Worm (Caenorhabditis elegans): Measurements from ENCODE around the gene F29G6.1.

Gene F29G6.1

DNA sequence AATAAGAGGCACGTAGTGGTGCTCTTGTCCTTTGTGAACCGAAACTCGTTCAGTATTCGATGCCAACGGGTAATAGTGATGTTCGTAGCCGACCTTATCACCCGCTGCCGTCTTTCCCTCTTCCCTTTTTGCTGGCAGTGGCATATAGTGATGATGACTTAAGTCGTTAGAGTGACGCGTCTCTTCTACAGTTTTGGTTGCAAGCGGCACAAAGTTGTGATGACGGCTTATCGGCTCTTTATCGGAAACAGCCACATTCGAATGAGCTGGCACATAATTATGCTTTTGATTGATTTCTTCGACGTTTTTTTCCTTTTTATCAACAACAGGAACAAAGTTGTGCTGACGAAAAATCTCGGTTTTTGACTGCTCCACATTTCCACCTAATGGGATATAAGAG is 13.3 kb downstream of the F29G6.1 start:
- TF ChIP-seq hmbx-1 (tag; optimal IDR thresholded peaks at IDR 0.05) (no peak), sea-1 (GFP tag; conservative IDR thresholded peaks at IDR 0.05) (no peak), ceh-36 (tag; optimal IDR thresholded peaks at IDR 0.05) (no peak), flt-1 (GFP tag; IDR thresholded peaks at IDR 0.05) (no peak), ceh-13 (GFP tag; optimal IDR thresholded peaks at IDR 0.05) (no peak), tbx-37 (GFP tag; conservative IDR thresholded peaks at IDR 0.05) (no peak)

ce11 chrX:11517433-11517832 is 15.4 kb downstream of the F29G6.1 start:
- no peak for TF ChIP-seq hmg-4 (GFP tag; optimal IDR thresholded peaks at IDR 0.05)
- TF ChIP-seq hnd-1 (tag; optimal IDR thresholded peaks at IDR 0.05), result no peak
- no peak for TF ChIP-seq aly-1 (tag; optimal IDR thresholded peaks at IDR 0.05)
- TF ChIP-seq tbx-37 (GFP tag; conservative IDR thresholded peaks at IDR 0.05), result no peak
- no peak for TF ChIP-seq ama-1 (optimal IDR thresholded peaks at IDR 0.05)
- TF ChIP-seq ceh-13 (GFP tag; optimal IDR thresholded peaks at IDR 0.05), result no peak
- no peak for TF ChIP-seq pes-1 (GFP tag; IDR thresholded peaks at IDR 0.05)
- no peak for TF ChIP-seq ets-7 (tag; optimal IDR thresholded peaks at IDR 0.05)
- no peak for TF ChIP-seq tbx-11 (GFP tag; IDR thresholded peaks at IDR 0.05)
- no peak for TF ChIP-seq scrt-1 (GFP tag; IDR thresholded peaks at IDR 0.05)
- TF ChIP-seq tra-4 (tag; optimal IDR thresholded peaks at IDR 0.05), result no peak
- no peak for TF ChIP-seq flt-1 (GFP tag; IDR thresholded peaks at IDR 0.05)
- no peak for TF ChIP-seq ceh-36 (tag; optimal IDR thresholded peaks at IDR 0.05)
- no peak for TF ChIP-seq F13C5.2 (tag; optimal IDR thresholded peaks at IDR 0.05)
- no peak for TF ChIP-seq hmbx-1 (tag; optimal IDR thresholded peaks at IDR 0.05)
- no peak for TF ChIP-seq B0310.2 (tag; optimal IDR thresholded peaks at IDR 0.05)
- TF ChIP-seq sea-1 (GFP tag; conservative IDR thresholded peaks at IDR 0.05), result no peak

DNA sequence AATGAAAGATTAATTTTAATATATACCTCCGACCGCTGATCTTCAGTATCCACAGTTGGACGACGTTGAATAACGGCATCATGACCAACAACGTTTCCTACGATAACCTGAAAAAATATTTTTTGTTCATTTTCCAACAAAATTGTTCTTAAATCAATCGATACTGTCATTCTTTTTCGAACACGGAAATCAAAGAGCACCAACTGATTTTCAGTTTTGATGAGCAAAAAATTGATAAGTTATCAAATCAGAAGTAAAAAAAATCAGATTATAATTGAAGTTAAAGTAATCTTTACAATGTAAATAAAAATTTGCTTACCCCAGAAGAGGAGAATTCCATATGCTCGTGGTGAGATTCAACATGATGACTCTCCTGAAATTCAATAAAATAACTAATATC is 16.3 kb downstream of the F29G6.1 start:
- no peak for TF ChIP-seq hmbx-1 (tag; optimal IDR thresholded peaks at IDR 0.05)
- no peak for TF ChIP-seq sea-1 (GFP tag; conservative IDR thresholded peaks at IDR 0.05)
- no peak for TF ChIP-seq B0310.2 (tag; optimal IDR thresholded peaks at IDR 0.05)
- TF ChIP-seq ceh-36 (tag; optimal IDR thresholded peaks at IDR 0.05), result no peak
- TF ChIP-seq F13C5.2 (tag; optimal IDR thresholded peaks at IDR 0.05), result no peak
- TF ChIP-seq ama-1 (optimal IDR thresholded peaks at IDR 0.05), result no peak
- TF ChIP-seq hmg-4 (GFP tag; optimal IDR thresholded peaks at IDR 0.05), result no peak
- no peak for TF ChIP-seq tra-4 (tag; optimal IDR thresholded peaks at IDR 0.05)
- no peak for TF ChIP-seq scrt-1 (GFP tag; IDR thresholded peaks at IDR 0.05)
- no peak for TF ChIP-seq hnd-1 (tag; optimal IDR thresholded peaks at IDR 0.05)
- TF ChIP-seq aly-1 (tag; optimal IDR thresholded peaks at IDR 0.05), result no peak
- TF ChIP-seq tbx-11 (GFP tag; IDR thresholded peaks at IDR 0.05), result no peak
- no peak for TF ChIP-seq flt-1 (GFP tag; IDR thresholded peaks at IDR 0.05)
- TF ChIP-seq ceh-13 (GFP tag; optimal IDR thresholded peaks at IDR 0.05), result no peak
- no peak for TF ChIP-seq pes-1 (GFP tag; IDR thresholded peaks at IDR 0.05)

DNA sequence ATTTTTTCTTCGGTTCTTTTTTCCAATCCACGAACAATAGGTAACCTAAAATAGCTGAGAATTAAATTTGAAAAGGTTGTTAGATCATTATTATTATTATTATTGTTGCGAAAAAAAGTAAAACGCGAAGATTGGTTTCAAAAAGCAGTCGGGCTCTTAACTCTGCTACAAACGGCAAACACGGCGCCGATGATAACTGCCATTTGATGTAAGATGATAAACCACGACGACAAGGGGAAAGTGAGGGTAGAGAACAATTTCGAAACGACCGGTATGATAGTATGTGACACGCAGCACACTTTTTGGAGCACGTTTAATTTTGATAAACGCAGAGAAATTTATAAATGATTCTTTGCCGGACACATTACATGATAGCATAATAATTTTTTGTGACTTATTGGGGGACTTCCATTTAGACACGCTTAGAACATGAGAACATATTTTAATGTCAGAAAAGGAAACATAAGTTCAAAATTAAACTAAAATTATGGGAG is 17.0 kb downstream of the F29G6.1 start, which contains the start of gene hpo-34:
TSS of gene hpo-34 (minus strand) at position 51 of the 494 bp plus-strand sequence.
- TF ChIP-seq aly-1 (tag; optimal IDR thresholded peaks at IDR 0.05) (no peak), hmbx-1 (tag; optimal IDR thresholded peaks at IDR 0.05) (no peak), hmg-4 (GFP tag; optimal IDR thresholded peaks at IDR 0.05) (no peak), pes-1 (GFP tag; IDR thresholded peaks at IDR 0.05) (no peak)

DNA sequence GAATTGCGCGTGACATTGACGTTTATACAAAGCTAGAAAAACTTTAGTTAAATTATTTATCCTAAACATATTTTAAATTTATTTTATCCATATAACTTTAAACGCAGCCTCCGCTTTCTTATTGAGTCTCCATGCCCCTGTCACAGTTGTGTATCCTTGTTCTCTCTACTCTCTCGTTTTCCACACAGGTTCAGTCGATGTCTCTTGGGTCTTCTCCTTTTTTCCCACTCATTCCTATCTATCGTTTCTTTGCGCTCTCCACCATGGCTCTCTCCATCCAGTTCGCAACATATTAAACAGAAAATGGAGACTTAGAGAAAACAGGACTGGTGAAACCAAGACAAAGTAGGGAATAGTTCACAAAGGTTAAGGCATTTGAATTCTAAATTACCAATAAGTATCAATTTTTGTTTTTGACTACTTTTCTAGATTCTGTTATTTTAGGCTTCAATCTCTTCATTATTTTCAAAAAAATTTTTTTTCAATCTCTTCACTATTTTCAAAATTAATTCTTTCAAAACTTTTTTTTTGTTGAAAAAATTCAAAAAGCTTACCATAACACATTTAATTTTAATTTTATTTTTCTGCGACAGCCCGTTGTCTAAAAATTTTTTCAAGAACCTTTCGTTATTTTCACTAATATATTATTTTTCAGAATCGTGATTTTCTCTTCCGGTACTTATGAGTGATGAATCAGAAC is 20.1 kb downstream of the F29G6.1 start, which contains the start of gene sdc-2:
TSS of gene sdc-2 (plus strand) at position 650 of the 700 bp plus-strand sequence.
- TF ChIP-seq hmg-4 (GFP tag; optimal IDR thresholded peaks at IDR 0.05) (peak; percentile 74), pes-1 (GFP tag; IDR thresholded peaks at IDR 0.05) (no peak), hmbx-1 (tag; optimal IDR thresholded peaks at IDR 0.05) (no peak), F13C5.2 (tag; optimal IDR thresholded peaks at IDR 0.05) (peak; percentile 63)

- TF ChIP-seq ceh-36 (tag; optimal IDR thresholded peaks at IDR 0.05) (no peak), tra-4 (tag; optimal IDR thresholded peaks at IDR 0.05) (no peak), ama-1 (optimal IDR thresholded peaks at IDR 0.05) (no peak), ets-7 (tag; optimal IDR thresholded peaks at IDR 0.05) (no peak), hmg-4 (GFP tag; optimal IDR thresholded peaks at IDR 0.05) (no peak), hnd-1 (tag; optimal IDR thresholded peaks at IDR 0.05) (no peak), pes-1 (GFP tag; IDR thresholded peaks at IDR 0.05) (no peak), ceh-13 (GFP tag; optimal IDR thresholded peaks at IDR 0.05) (no peak), tbx-37 (GFP tag; conservative IDR thresholded peaks at IDR 0.05) (no peak), F13C5.2 (tag; optimal IDR thresholded peaks at IDR 0.05) (no peak), tbx-11 (GFP tag; IDR thresholded peaks at IDR 0.05) (no peak)
Observed at ce11 chrX:11523704-11524103, 21.6 kb downstream of the F29G6.1 start.

DNA sequence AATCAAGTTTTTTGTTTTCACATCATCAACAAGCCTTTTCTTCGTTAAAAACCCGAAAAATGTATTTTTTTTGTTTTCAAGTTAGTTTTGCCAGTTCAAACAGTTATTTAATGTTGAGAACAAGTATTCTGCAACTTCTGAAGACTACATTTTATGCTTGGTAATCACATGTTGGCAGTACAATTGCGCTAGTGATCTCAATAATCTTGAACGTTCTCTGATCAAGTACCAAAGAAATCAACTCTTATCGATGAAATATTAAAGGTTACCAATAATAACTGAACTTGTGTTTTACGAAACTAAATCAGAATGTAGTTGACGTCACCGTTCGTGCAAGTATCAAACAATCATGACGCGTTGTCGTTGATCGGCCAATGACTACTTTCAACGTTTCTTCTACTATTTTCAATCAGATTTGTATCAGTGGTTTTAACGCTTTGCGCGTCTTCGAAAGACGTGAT is 31.5 kb downstream of the F29G6.1 start, which contains the start of gene C35C5.8:
TSS of gene C35C5.8 (plus strand) at position 51 of the 461 bp plus-strand sequence.
- no peak for TF ChIP-seq hmbx-1 (tag; optimal IDR thresholded peaks at IDR 0.05)
- TF ChIP-seq tra-4 (tag; optimal IDR thresholded peaks at IDR 0.05), result no peak
- TF ChIP-seq hmg-4 (GFP tag; optimal IDR thresholded peaks at IDR 0.05), result no peak
- TF ChIP-seq aly-1 (tag; optimal IDR thresholded peaks at IDR 0.05), result no peak
- TF ChIP-seq ceh-13 (GFP tag; optimal IDR thresholded peaks at IDR 0.05), result no peak
- no peak for TF ChIP-seq scrt-1 (GFP tag; IDR thresholded peaks at IDR 0.05)
- no peak for TF ChIP-seq tbx-37 (GFP tag; conservative IDR thresholded peaks at IDR 0.05)
- no peak for TF ChIP-seq ceh-36 (tag; optimal IDR thresholded peaks at IDR 0.05)
- no peak for TF ChIP-seq ets-7 (tag; optimal IDR thresholded peaks at IDR 0.05)
- TF ChIP-seq flt-1 (GFP tag; IDR thresholded peaks at IDR 0.05), result no peak
- TF ChIP-seq sea-1 (GFP tag; conservative IDR thresholded peaks at IDR 0.05), result no peak

DNA sequence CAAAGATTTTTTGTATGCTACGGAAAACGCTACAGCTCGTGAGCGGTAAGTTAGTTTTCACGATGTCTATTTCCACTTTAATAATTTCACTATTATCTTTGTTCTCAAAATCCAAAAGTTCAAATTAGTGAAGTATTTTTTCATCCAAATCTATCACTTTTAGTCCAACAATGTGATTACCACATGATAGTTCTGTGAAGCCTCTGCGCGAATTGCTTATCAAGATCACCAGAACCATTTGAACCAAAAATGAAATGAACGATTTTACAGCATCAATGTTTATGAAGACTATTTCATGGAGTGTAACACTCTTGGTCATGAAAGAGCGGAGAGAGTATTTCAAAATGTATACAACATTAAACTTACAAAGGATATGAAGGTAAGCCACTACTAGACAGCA is 32.4 kb downstream of the F29G6.1 start:
- no peak for TF ChIP-seq ets-7 (tag; optimal IDR thresholded peaks at IDR 0.05)

Data from whole organism, early embryonic.